Fruit fly (Drosophila melanogaster) S2 (cell line): ENCODE data around the gene GstZ2.

Source experiments
- CG8478 ChIP-seq: fragments of >200 bp; optimal IDR thresholded peaks from 2 replicates; lab custom pipeline; 2018
- CTCF ChIP-seq, 2 experiments: fragments of >200 bp; optimal IDR thresholded peaks; 2 replicates each; lab custom pipeline; 2018

DNA sequence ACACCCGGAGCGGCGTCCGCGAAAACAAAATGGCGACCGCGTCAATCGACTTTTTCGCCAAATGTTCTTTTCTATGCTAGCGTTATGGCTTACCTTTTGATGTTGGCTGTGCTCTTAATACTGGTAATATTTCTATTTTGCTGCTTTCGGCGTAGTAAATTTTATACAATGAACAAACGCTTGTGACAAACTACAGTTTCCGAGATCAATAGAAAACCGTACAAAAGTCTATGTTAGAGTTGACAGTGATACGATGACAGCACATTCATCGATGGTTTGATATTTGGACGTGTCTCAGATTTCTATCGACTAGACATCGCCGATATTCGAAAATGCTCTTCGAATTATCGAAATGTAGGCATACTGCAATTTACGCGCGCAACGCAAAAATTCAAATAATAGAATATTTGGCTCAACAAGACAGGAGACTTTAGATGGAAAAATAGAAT lies 49.6 kb upstream of the GstZ2 start, which contains the start of gene rump:
- TF ChIP-seq CG8478 (lab: Kevin White, UChicago) (no peak), CTCF (optimal IDR thresholded peaks at IDR 0.05; lab: Kevin White, UChicago) (no peak)
